Fruit fly (Drosophila melanogaster) Kc167 (cell line): ENCODE measurements around the gene CG18599.

Experiments used
- Myc ChIP-seq: fragments of >200 bp; optimal IDR thresholded peaks from 2 replicates; lab custom pipeline; 2017; ENCODE audit warnings: missing external identifiers
- Sin3A ChIP-seq: fragments of >200 bp; optimal IDR thresholded peaks from 2 replicates; lab custom pipeline; 2018; ENCODE audit warnings: missing external identifiers
- h ChIP-seq: fragments of >200 bp; optimal IDR thresholded peaks from 3 replicates; lab custom pipeline; 2018; ENCODE audit warnings: missing external identifiers
- insv ChIP-seq: fragments of >200 bp; optimal IDR thresholded peaks from 3 replicates; lab custom pipeline; 2018; ENCODE audit warnings: missing external identifiers
- psq ChIP-seq: fragments of >200 bp; optimal IDR thresholded peaks from 2 replicates; lab custom pipeline; 2017; ENCODE audit warnings: missing external identifiers
- ttk ChIP-seq: sonication (Bioruptor generic); optimal IDR thresholded peaks from 2 replicates; lab custom pipeline; 2017; ENCODE audit warnings: missing external identifiers

CG18599 gene

DNA sequence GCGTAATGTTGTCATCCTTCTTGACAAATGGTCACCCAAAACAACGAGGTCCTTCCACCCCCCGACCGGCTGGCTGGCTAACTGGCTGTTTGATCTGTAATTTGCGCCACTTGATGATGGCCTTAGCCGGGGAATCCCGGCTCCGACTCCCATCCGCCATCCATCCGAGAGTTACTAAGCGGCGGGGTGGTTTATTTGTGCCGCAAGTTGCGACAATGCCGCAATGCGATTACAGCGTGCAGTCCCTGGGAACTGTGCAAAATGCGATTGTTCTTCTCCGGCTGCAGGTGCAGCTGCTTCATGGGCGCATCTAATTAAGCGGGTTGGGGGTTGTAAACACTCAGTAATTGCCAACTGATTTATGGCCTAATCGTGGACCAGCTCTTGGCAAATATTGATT is 7.6 kb upstream of the CG18599 start:
- TF ChIP-seq Myc (lab: Kevin White, UChicago) (no peak), h (lab: Kevin White, UChicago) (no peak), Sin3A (lab: Kevin White, UChicago) (no peak), psq (lab: Kevin White, UChicago) (no peak), insv (no peak), ttk (no peak)

DNA sequence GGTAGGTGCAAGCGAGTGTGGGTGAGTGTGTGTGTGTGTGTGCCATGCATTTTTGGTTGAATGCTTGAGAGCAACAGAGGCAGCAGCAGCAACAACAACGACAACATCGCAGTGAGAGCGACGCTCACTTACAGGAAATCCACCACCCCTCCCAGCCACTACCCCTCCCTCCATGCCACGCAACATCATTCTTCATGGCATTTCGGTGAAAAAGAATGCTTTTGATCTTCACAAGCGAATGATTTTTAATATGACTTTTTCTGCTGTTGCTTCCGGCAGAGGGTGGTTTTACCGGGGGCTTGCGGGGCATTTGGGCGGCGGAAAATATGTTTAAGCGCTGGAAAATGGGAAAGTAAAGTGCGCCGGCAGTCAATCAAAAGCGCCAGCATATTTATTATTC is 6.0 kb upstream of the CG18599 start:
- no peak for TF ChIP-seq psq (lab: Kevin White, UChicago)
- no peak for TF ChIP-seq Myc (lab: Kevin White, UChicago)
- no peak for TF ChIP-seq ttk
- TF ChIP-seq insv: no peak
- no peak for TF ChIP-seq Sin3A (lab: Kevin White, UChicago)
- TF ChIP-seq h (lab: Kevin White, UChicago): no peak

DNA sequence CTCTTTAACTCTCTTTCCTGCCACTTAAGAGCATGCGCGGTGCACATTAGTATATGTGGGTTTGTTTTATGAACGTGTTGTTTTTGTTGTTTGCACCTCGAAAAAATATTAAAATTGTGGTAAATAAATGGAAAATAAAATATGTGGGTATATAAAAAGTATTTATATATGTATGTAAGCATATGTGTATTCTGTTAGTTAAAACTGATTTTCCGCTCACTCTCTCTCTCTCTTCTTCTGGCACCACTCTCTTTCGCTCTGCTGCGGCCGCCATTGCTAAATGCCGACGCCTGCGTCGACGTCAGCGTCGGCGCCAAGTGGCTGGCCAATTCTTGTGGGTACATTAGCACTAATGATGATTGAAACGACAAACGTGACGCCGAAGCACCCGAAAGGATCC is 2.3 kb upstream of the CG18599 start:
- TF ChIP-seq ttk: no peak
- no peak for TF ChIP-seq psq (lab: Kevin White, UChicago)
- TF ChIP-seq Sin3A (lab: Kevin White, UChicago): no peak
- TF ChIP-seq h (lab: Kevin White, UChicago): no peak

DNA sequence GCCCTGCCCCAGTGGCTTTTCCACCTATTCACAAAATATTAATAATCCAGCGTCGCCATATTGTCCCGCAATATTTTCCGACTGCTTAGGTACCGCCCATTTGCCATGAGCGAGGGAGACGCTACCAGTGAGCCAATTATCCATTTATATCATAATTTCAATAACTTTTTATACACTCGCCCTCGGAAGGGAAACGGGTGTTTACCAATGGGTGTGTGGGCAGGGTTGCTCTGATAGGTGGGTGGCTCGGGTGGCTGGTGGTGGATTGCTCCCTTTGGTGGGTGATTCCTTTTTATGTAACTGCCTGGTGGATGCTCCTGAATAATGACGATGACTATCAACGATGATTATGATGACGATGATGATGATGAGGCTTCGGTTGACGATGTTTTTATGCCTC is 924 bp upstream of the CG18599 start:
- TF ChIP-seq psq (lab: Kevin White, UChicago) (no peak), insv (no peak), ttk (no peak), Sin3A (lab: Kevin White, UChicago) (no peak), Myc (lab: Kevin White, UChicago) (no peak), h (lab: Kevin White, UChicago) (no peak)

DNA sequence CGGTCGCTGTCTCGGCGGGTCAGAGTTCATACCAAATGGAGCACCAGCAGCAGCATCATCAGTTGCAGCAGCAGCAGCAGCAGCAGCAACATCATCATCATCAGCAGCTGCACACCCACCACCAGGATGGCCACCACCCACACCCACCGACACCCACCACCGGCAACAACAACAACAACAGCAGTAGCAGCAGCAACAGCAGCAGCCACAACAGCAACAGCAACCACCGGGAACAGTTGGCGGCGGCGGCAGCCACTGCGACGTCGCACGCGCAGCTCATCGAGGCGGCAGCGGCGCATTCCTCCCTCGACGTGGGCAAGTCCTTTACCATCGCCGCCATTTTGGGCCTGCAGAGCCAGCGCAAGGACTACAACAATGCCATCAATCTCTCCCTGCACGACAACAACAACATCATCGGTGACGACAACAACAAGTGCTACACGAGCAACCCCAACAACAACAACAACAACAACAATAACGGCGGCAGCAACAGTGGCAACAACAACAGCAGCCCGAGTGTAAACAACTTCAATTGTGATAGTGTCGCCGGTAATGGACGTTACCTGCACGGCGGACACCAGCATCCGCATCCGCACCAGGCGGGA is 2.3 kb downstream of the CG18599 start:
- TF ChIP-seq ttk (no peak), Myc (lab: Kevin White, UChicago) (no peak), Sin3A (lab: Kevin White, UChicago) (no peak), psq (lab: Kevin White, UChicago) (no peak), insv (no peak), h (lab: Kevin White, UChicago) (no peak)

DNA sequence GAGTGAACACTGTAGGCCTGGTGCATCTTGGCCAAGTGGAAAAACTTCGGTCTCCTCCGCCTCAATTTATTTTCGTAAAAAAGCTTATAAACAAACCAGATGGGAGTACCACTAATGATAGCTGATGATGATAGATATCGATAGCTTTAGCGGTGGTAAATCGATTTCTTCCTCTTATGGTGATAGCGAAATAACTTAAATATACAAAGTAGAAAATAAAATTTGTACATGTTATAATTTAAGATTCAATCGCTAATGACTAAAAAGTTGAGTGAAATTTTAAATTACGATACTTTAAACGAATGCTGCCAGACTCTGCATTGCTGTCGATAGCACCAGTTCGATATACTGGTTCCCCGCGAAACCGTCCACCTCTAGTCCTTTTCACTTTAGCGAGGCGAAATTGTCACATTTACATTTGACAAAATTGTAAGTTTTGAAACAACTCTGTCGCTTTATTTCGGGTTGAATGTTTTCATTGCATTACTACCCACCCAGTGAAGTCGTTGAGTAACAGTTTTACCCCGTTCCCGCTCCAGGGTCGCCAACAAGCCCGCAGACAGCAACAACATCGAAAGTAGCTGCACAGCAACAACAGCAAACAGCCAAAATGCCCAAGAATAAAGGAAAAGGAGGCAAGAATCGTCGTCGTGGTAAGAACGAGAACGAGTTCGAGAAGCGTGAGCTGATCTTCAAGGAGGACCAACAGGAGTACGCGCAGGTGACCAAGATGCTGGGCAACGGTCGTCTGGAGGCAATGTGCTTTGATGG is 6.9 kb downstream of the CG18599 start, which contains the start of the genes Vps39 and eIF1A:
Vps39 (minus strand) TSS at position 119 of the 771 bp plus-strand sequence.
eIF1A (plus strand) TSS at position 338 of the 771 bp plus-strand sequence.
- TF ChIP-seq insv (no peak), psq (lab: Kevin White, UChicago) (no peak), h (lab: Kevin White, UChicago) (no peak), ttk (no peak), Sin3A (lab: Kevin White, UChicago) (no peak), Myc (lab: Kevin White, UChicago) (no peak)

DNA sequence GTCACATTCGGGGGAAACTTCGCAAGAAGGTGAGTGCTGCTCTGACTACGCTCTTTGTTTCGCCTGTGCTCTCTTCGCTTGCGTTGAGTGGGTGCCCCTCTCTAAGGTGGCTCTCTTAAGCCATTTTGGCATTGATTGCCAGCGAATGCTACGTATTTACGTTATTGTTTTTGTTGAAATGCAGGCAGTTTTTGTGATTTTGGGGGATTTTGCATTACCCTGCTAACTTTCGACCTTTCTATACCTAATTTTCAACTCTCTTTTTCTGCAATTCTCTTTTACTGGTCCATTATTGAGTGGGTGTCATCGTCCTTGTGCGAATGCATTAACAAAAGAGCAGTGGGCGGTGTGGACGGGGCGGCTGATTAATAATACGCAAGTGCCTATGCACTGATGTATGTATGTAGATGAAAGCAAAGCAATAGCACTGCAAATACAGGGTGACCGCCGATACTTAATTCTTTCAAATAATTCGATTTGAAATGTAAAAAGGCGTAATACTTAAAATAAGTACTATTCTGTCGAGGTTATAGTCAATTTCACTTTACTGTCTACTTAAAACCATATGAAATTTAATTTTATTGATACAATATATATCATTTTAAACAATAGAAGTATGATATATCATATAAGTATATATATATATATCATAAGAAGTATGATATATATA is 7.7 kb downstream of the CG18599 start:
- TF ChIP-seq h (lab: Kevin White, UChicago) (no peak), psq (lab: Kevin White, UChicago) (no peak), insv (no peak), Myc (lab: Kevin White, UChicago) (no peak), Sin3A (lab: Kevin White, UChicago) (no peak), ttk (no peak)

DNA sequence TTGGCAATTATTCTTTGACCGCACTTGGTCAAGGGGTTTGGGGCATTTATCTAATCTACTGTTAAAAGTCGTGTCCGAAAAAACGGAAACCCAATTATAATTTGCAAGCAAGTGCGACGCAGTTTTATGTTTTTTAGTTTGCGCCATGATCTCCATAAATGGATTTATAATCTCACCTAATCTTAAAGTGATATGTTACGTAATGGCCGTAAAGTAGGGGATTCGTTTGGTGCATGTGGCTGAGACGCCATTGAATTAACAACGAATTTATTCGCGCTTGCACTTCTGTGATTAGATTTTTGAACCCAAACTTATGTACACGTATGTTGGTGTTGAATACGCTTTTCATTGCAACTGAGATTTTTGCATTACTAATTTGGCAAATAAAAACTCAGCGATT is 9.1 kb downstream of the CG18599 start:
- no peak for TF ChIP-seq Sin3A (lab: Kevin White, UChicago)
- no peak for TF ChIP-seq insv
- no peak for TF ChIP-seq Myc (lab: Kevin White, UChicago)
- no peak for TF ChIP-seq ttk
- no peak for TF ChIP-seq h (lab: Kevin White, UChicago)

DNA sequence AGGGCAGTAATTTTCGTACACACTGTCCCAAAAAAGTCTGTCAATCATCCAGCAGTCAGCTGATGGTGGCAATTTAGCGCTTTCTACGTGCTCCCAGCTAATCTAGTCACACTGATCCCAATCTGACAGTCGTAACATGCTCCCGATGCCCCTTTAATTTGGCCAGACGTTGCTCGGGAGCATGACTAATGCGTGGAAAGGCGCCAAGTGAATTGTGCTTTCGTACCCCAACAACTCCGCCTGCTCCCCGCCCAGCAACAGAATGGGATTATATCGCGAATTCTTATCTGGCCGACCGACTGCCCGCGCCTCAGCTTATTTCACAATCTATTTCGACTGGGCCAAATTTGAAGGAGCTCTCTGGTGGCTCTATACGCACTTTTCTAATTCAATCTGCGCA is 9.8 kb downstream of the CG18599 start:
- no peak for TF ChIP-seq Myc (lab: Kevin White, UChicago)
- no peak for TF ChIP-seq h (lab: Kevin White, UChicago)
- no peak for TF ChIP-seq Sin3A (lab: Kevin White, UChicago)

DNA sequence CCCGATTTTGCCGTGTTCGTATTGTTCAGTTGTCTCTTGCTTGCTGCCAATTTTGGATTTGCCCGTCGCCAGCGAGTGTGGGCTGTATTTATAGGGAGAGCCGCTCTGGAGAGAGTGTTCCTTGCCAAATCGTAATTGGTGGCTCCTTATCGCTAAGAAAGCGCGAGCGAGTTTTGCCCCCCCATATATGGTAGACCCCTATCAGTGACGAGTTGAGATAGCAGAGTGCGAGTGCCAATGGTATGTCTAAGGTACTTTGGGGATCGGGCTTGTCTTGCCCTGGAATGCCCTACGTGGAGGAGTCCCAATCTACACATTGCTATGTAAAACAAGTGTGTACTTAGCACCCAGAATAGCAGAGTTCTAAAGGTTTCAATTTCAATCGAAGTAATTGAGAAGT is 11.9 kb downstream of the CG18599 start, which contains the start of gene CG7142:
CG7142 (minus strand) TSS at position 29 of the 400 bp plus-strand sequence.
- TF ChIP-seq ttk (no peak), psq (lab: Kevin White, UChicago) (no peak), h (lab: Kevin White, UChicago) (no peak), insv (no peak), Sin3A (lab: Kevin White, UChicago) (no peak), Myc (lab: Kevin White, UChicago) (no peak)

DNA sequence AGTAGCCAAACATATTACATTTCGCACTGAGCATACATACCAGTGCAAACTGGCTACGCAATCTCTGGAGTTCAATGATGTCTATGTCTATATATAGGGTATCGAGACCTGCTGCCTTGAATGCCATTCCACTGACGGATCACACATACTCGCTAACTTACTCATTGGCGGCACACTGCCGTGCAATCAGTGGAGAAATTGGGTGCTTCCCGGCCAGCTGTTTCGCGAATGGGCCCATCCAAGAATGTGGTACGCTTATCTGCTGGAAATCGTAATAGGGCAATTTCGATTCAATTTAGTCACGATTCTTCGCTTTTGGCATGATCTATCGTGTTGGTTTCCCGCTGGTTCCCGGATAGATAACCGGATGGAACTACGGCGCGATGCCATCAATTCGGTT is 12.5 kb downstream of the CG18599 start:
- TF ChIP-seq h (lab: Kevin White, UChicago) (no peak), Myc (lab: Kevin White, UChicago) (no peak), insv (no peak), psq (lab: Kevin White, UChicago) (no peak)

DNA sequence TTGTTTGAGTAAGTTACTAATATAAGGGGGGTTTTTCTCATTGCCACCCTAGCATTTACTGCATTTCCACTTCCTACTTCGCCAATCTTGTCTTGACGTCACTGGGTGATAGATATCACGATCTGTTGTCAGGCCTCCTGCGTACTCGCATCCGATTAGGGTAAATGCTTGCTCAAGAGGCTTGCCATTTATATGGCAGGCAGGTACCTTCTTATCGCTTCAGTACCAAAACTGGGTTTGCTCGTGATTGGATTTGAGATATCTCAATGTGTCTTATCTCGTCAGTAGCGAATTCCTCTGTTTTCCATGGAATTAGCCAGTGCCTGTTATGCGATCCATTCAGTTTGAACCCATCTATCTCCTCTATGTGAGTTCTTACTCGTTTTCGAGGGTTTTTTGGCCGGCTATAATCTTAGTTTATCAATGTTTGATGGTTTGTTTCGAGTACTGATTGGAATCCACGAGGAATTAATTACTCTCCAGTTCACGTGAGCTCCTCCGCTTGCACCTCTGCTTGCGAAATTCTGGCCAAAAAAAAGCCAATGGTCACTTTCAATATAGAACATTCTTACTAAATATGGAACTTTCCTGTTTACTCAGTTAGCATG is 13.4 kb downstream of the CG18599 start:
- no peak for TF ChIP-seq ttk
- TF ChIP-seq psq (lab: Kevin White, UChicago): no peak
- no peak for TF ChIP-seq Myc (lab: Kevin White, UChicago)
- TF ChIP-seq Sin3A (lab: Kevin White, UChicago): no peak
